Fruit fly (Drosophila melanogaster): ENCODE measurements around the gene Tak1.

The Tak1 gene

dm6 chrX:20499802-20500201 lies 24.9 kb downstream of the Tak1 start:
- TF ChIP-seq dmrt93B (GFP tag; optimal IDR thresholded peaks at IDR 0.05) (no peak), CG32264 (GFP tag; optimal IDR thresholded peaks at IDR 0.05) (no peak), Dif (GFP tag; optimal IDR thresholded peaks at IDR 0.05; ENCODE audit: partially characterized antibody) (no peak), N (GFP tag; optimal IDR thresholded peaks at IDR 0.05) (no peak), Dfd (GFP tag; optimal IDR thresholded peaks at IDR 0.05) (peak; percentile 96), Rel (GFP tag; optimal IDR thresholded peaks at IDR 0.05) (no peak), Rel (tag; optimal IDR thresholded peaks at IDR 0.05) (peak; percentile 86)

dm6 chrX:20498989-20499388 lies 25.7 kb downstream of the Tak1 start:
- TF ChIP-seq jim (GFP tag; optimal IDR thresholded peaks at IDR 0.05) (no peak), CG9705 (GFP tag; optimal IDR thresholded peaks at IDR 0.05) (no peak), Jra (GFP tag; optimal IDR thresholded peaks at IDR 0.05) (no peak), Hr78 (GFP tag; optimal IDR thresholded peaks at IDR 0.05) (no peak), h (GFP tag; optimal IDR thresholded peaks at IDR 0.05) (no peak), usp (GFP tag; optimal IDR thresholded peaks at IDR 0.05) (no peak), Dfd (GFP tag; optimal IDR thresholded peaks at IDR 0.05) (no peak), sage (GFP tag; optimal IDR thresholded peaks at IDR 0.05) (no peak), CrebA (GFP tag; optimal IDR thresholded peaks at IDR 0.05; ENCODE audit: borderline replicate concordance) (no peak)

- TF ChIP-seq HLH106 (tag; optimal IDR thresholded peaks at IDR 0.05) (peak; percentile 35), Myc (optimal IDR thresholded peaks at IDR 0.05) (no peak), sage (GFP tag; optimal IDR thresholded peaks at IDR 0.05) (no peak), Dif (GFP tag; optimal IDR thresholded peaks at IDR 0.05; ENCODE audit: partially characterized antibody) (no peak), woc (GFP tag; optimal IDR thresholded peaks at IDR 0.05) (peak; percentile 23), Mio (GFP tag; optimal IDR thresholded peaks at IDR 0.05) (no peak), OdsH (GFP tag; optimal IDR thresholded peaks at IDR 0.05) (peak; percentile 28), jim (GFP tag; optimal IDR thresholded peaks at IDR 0.05) (no peak), psq (GFP tag; optimal IDR thresholded peaks at IDR 0.05) (peak; percentile 37), Hr83 (GFP tag; optimal IDR thresholded peaks at IDR 0.05; ENCODE audit: poor library complexity, severe bottlenecking) (no peak), CG32264 (GFP tag; optimal IDR thresholded peaks at IDR 0.05) (no peak), Hnf4 (GFP tag; optimal IDR thresholded peaks at IDR 0.05) (peak; percentile 1), Sp1 (GFP tag; optimal IDR thresholded peaks at IDR 0.05) (peak; percentile 35), GATAd (GFP tag; optimal IDR thresholded peaks at IDR 0.05) (no peak), Hr78 (GFP tag; optimal IDR thresholded peaks at IDR 0.05) (no peak), dsf (GFP tag; optimal IDR thresholded peaks at IDR 0.05; ENCODE audit: borderline replicate concordance) (no peak), N (GFP tag; optimal IDR thresholded peaks at IDR 0.05) (no peak), foxo (GFP tag; optimal IDR thresholded peaks at IDR 0.05) (peak in 1 of 2 experiments; percentile 57), Jra (GFP tag; optimal IDR thresholded peaks at IDR 0.05) (no peak), h (GFP tag; optimal IDR thresholded peaks at IDR 0.05) (peak; percentile 59), CG9705 (GFP tag; optimal IDR thresholded peaks at IDR 0.05) (no peak), Abd-B (GFP tag; optimal IDR thresholded peaks at IDR 0.05) (no peak), CrebA (GFP tag; optimal IDR thresholded peaks at IDR 0.05; ENCODE audit: borderline replicate concordance) (no peak), ey (GFP tag; optimal IDR thresholded peaks at IDR 0.05) (peak; percentile 40), pan (optimal IDR thresholded peaks at IDR 0.05) (peak; percentile 49), Dfd (GFP tag; optimal IDR thresholded peaks at IDR 0.05) (no peak), tai (GFP tag; optimal IDR thresholded peaks at IDR 0.05) (no peak), usp (GFP tag; optimal IDR thresholded peaks at IDR 0.05) (no peak), dmrt93B (GFP tag; optimal IDR thresholded peaks at IDR 0.05) (no peak), Vsx2 (GFP tag; optimal IDR thresholded peaks at IDR 0.05; ENCODE audit: partially characterized antibody) (no peak), fru (GFP tag; optimal IDR thresholded peaks at IDR 0.05) (peak; percentile 45), brk (GFP tag; optimal IDR thresholded peaks at IDR 0.05) (no peak), sv (GFP tag; optimal IDR thresholded peaks at IDR 0.05) (peak; percentile 54), lola (GFP tag; optimal IDR thresholded peaks at IDR 0.05) (no peak), Rel (GFP tag; optimal IDR thresholded peaks at IDR 0.05) (no peak), Rel (tag; optimal IDR thresholded peaks at IDR 0.05) (no peak), rgr (GFP tag; optimal IDR thresholded peaks at IDR 0.05) (peak; percentile 52), br (GFP tag; optimal IDR thresholded peaks at IDR 0.05) (peak; percentile 44), dl (GFP tag; optimal IDR thresholded peaks at IDR 0.05; ENCODE audit: insufficient read depth in 1 of 2, partially characterized antibody in 2 of 2) (no peak)
Observed at dm6 chrX:20495767-20496656, 28.7 kb downstream of the Tak1 start.
